Worm (Caenorhabditis elegans) whole organism, L1 larva: ENCODE data around the gene C24H10.3.

Experiments
- C16A3.4 ChIP-seq: fragments of 150-350 bp; optimal IDR thresholded peaks from 2 replicates; lab custom pipeline; 2014; ENCODE audit warnings: missing biosample characterization, missing genetic modification characterization
- ama-1 ChIP-seq: fragments of 150-350 bp; optimal IDR thresholded peaks from 2 replicates; lab custom pipeline; 2014
- ceh-63 ChIP-seq: fragments of 200-800 bp; sonication (Bioruptor generic); optimal IDR thresholded peaks from 2 replicates; lab custom pipeline; 2018; ENCODE audit warnings: mild to moderate bottlenecking, missing genetic modification characterization, missing compliant biosample characterization
- ceh-8 ChIP-seq: fragments of 200-800 bp; sonication (Bioruptor generic); optimal IDR thresholded peaks from 2 replicates; lab custom pipeline; 2018; ENCODE audit warnings: mild to moderate bottlenecking, missing genetic modification characterization, moderate library complexity, missing compliant biosample characterization
- ceh-82 ChIP-seq, 3 experiments: fragments of 150-350 bp in 1 of 3; sonication (generic microtip) in 2 of 3; optimal IDR thresholded peaks; 2 replicates each; lab custom pipeline; 2014 to 2017; ENCODE audit warnings: missing biosample characterization in 3 of 3, missing genetic modification characterization in 3 of 3
- ceh-90 ChIP-seq: sonication (generic microtip); optimal IDR thresholded peaks from 2 replicates; lab custom pipeline; 2016; ENCODE audit warnings: missing genetic modification characterization, missing compliant biosample characterization
- ces-1 ChIP-seq: fragments of 150-350 bp; optimal IDR thresholded peaks from 2 replicates; lab custom pipeline; 2014; ENCODE audit warnings: missing biosample characterization, missing genetic modification reagents, missing genetic modification characterization
- dpl-1 ChIP-seq, 3 experiments: fragments of 150-350 bp in 2 of 3; sonication (generic microtip) in 1 of 3; optimal IDR thresholded peaks; 2 replicates each; lab custom pipeline; 2014 to 2017; ENCODE audit warnings: missing biosample characterization in 3 of 3, missing genetic modification characterization in 3 of 3, missing genetic modification reagents in 3 of 3
- dsc-1 ChIP-seq: sonication (generic microtip); optimal IDR thresholded peaks from 2 replicates; lab custom pipeline; 2016; ENCODE audit warnings: mild to moderate bottlenecking, missing genetic modification characterization, missing compliant biosample characterization
- egl-27 ChIP-seq, 2 experiments: fragments of 150-350 bp in 1 of 2; sonication (generic microtip); optimal IDR thresholded peaks; 3 replicates each; lab custom pipeline; 2017 to 2018; ENCODE audit warnings: missing biosample characterization in 2 of 2, missing genetic modification characterization in 2 of 2, missing genetic modification reagents in 2 of 2
- fkh-4 ChIP-seq: sonication (generic microtip); optimal IDR thresholded peaks from 2 replicates; lab custom pipeline; 2016; ENCODE audit warnings: missing compliant biosample characterization, missing genetic modification characterization, borderline replicate concordance
- fos-1 ChIP-seq: fragments of 150-350 bp; optimal IDR thresholded peaks from 2 replicates; lab custom pipeline; 2014; ENCODE audit warnings: missing biosample characterization, missing genetic modification characterization
- hlh-17 ChIP-seq: fragments of 200-800 bp; sonication (Bioruptor generic); optimal IDR thresholded peaks from 2 replicates; lab custom pipeline; 2018; ENCODE audit warnings: missing genetic modification characterization, mild to moderate bottlenecking, missing compliant biosample characterization, moderate library complexity, borderline replicate concordance
- hlh-4 ChIP-seq: sonication (generic microtip); optimal IDR thresholded peaks from 2 replicates; lab custom pipeline; 2016; ENCODE audit warnings: mild to moderate bottlenecking, missing genetic modification characterization, missing compliant biosample characterization
- hpl-2 ChIP-seq: fragments of 150-350 bp; optimal IDR thresholded peaks from 2 replicates; lab custom pipeline; 2014; ENCODE audit warnings: missing biosample characterization, missing genetic modification reagents, missing genetic modification characterization
- irx-1 ChIP-seq: sonication (generic microtip); optimal IDR thresholded peaks from 2 replicates; lab custom pipeline; 2016; ENCODE audit warnings: missing genetic modification characterization, missing compliant biosample characterization
- lin-14 ChIP-seq: fragments of 200-800 bp; sonication (Bioruptor generic); optimal IDR thresholded peaks from 2 replicates; lab custom pipeline; 2018; ENCODE audit warnings: mild to moderate bottlenecking, missing genetic modification characterization, moderate library complexity, missing compliant biosample characterization
- lin-15B ChIP-seq: fragments of 150-350 bp; sonication (generic microtip); optimal IDR thresholded peaks from 3 replicates; lab custom pipeline; 2014; ENCODE audit warnings: missing biosample characterization, missing genetic modification characterization
- lin-35 ChIP-seq, 2 experiments: fragments of 150-350 bp; optimal IDR thresholded peaks; 2 replicates each; lab custom pipeline; 2014; ENCODE audit warnings: missing biosample characterization in 2 of 2, missing genetic modification characterization in 2 of 2, missing genetic modification reagents in 2 of 2
- lir-3 ChIP-seq: sonication (generic microtip); optimal IDR thresholded peaks from 2 replicates; lab custom pipeline; 2016; ENCODE audit warnings: mild to moderate bottlenecking, missing genetic modification characterization, moderate library complexity, missing compliant biosample characterization; ENCODE audit not compliant: poor library complexity
- lsy-2 ChIP-seq, 2 experiments: fragments of 150-350 bp; optimal IDR thresholded peaks; 2 replicates each; lab custom pipeline; 2014; ENCODE audit warnings: missing biosample characterization in 2 of 2, missing genetic modification characterization in 2 of 2
- mab-9 ChIP-seq: fragments of 200-800 bp; sonication (Bioruptor generic); IDR thresholded peaks from 2 replicates; pipeline ENCODE4 v1.3.6; 2022; ENCODE audit warnings: missing genetic modification reagents, missing genetic modification characterization, missing compliant biosample characterization
- mep-1 ChIP-seq: fragments of 150-350 bp; optimal IDR thresholded peaks from 2 replicates; lab custom pipeline; 2014; ENCODE audit warnings: missing biosample characterization, missing genetic modification characterization
- nhr-11 ChIP-seq: fragments of 150-350 bp; optimal IDR thresholded peaks from 2 replicates; lab custom pipeline; 2014; ENCODE audit warnings: missing biosample characterization, missing genetic modification characterization
- nhr-12 ChIP-seq: sonication (generic microtip); optimal IDR thresholded peaks from 2 replicates; lab custom pipeline; 2017; ENCODE audit warnings: missing biosample characterization, missing genetic modification characterization
- nhr-20 ChIP-seq: sonication (generic microtip); optimal IDR thresholded peaks from 2 replicates; lab custom pipeline; 2016; ENCODE audit warnings: mild to moderate bottlenecking, missing genetic modification characterization, missing compliant biosample characterization
- nhr-47 ChIP-seq: sonication (generic microtip); optimal IDR thresholded peaks from 2 replicates; lab custom pipeline; 2016; ENCODE audit warnings: mild to moderate bottlenecking, missing genetic modification characterization, moderate library complexity, missing compliant biosample characterization
- nhr-71 ChIP-seq: sonication (generic microtip); optimal IDR thresholded peaks from 2 replicates; lab custom pipeline; 2016; ENCODE audit warnings: mild to moderate bottlenecking, missing genetic modification characterization, moderate library complexity, missing compliant biosample characterization
- nhr-76 ChIP-seq: sonication (generic microtip); optimal IDR thresholded peaks from 2 replicates; lab custom pipeline; 2017; ENCODE audit warnings: missing biosample characterization, missing genetic modification characterization
- nhr-77 ChIP-seq: fragments of 150-350 bp; optimal IDR thresholded peaks from 2 replicates; lab custom pipeline; 2014; ENCODE audit warnings: missing biosample characterization, missing genetic modification characterization
- nhr-90 ChIP-seq: sonication (generic microtip); optimal IDR thresholded peaks from 2 replicates; lab custom pipeline; 2016; ENCODE audit warnings: mild to moderate bottlenecking, missing genetic modification characterization, missing compliant biosample characterization; ENCODE audit not compliant: poor library complexity
- rnt-1 ChIP-seq: sonication (generic microtip); optimal IDR thresholded peaks from 2 replicates; lab custom pipeline; 2016; ENCODE audit warnings: mild to moderate bottlenecking, missing genetic modification characterization, moderate library complexity, missing compliant biosample characterization
- skn-1 ChIP-seq: fragments of 150-350 bp; optimal IDR thresholded peaks from 2 replicates; lab custom pipeline; 2014; ENCODE audit warnings: missing biosample characterization, missing genetic modification characterization
- snpc-4 ChIP-seq: fragments of 150-350 bp; optimal IDR thresholded peaks from 2 replicates; lab custom pipeline; 2014; ENCODE audit warnings: missing biosample characterization, missing genetic modification characterization
- sox-4 ChIP-seq: sonication (generic microtip); optimal IDR thresholded peaks from 2 replicates; lab custom pipeline; 2016; ENCODE audit warnings: missing genetic modification characterization, missing compliant biosample characterization
- sptf-1 ChIP-seq: fragments of 150-350 bp; optimal IDR thresholded peaks from 2 replicates; lab custom pipeline; 2014; ENCODE audit warnings: missing biosample characterization, missing genetic modification characterization
- sup-37 ChIP-seq: fragments of 200-800 bp; sonication (Bioruptor generic); optimal IDR thresholded peaks from 2 replicates; lab custom pipeline; 2018; ENCODE audit warnings: mild to moderate bottlenecking, missing genetic modification characterization, missing compliant biosample characterization
- swsn-7 ChIP-seq: sonication (generic microtip); optimal IDR thresholded peaks from 2 replicates; lab custom pipeline; 2016; ENCODE audit warnings: missing genetic modification characterization, missing compliant biosample characterization
- tbx-2 ChIP-seq: sonication (generic microtip); optimal IDR thresholded peaks from 2 replicates; lab custom pipeline; 2016; ENCODE audit warnings: missing genetic modification characterization, missing compliant biosample characterization
- unc-86 ChIP-seq: sonication (generic microtip); optimal IDR thresholded peaks from 2 replicates; lab custom pipeline; 2016; ENCODE audit warnings: missing genetic modification characterization, missing compliant biosample characterization
- unc-98 ChIP-seq: fragments of 200-800 bp; sonication (Bioruptor generic); IDR thresholded peaks from 2 replicates; pipeline ENCODE4 v1.3.6; 2022; ENCODE audit warnings: missing genetic modification characterization, missing compliant biosample characterization
- xbp-1 ChIP-seq: sonication (generic microtip); optimal IDR thresholded peaks from 2 replicates; lab custom pipeline; 2016; ENCODE audit warnings: missing genetic modification characterization, missing compliant biosample characterization
- zip-4 ChIP-seq: fragments of 200-800 bp; sonication (Bioruptor generic); optimal IDR thresholded peaks from 2 replicates; lab custom pipeline; 2018; ENCODE audit warnings: mild to moderate bottlenecking, missing genetic modification characterization, moderate library complexity, missing compliant biosample characterization
- ztf-4 ChIP-seq: fragments of 150-350 bp; optimal IDR thresholded peaks from 2 replicates; lab custom pipeline; 2014; ENCODE audit warnings: missing biosample characterization, missing genetic modification characterization

The C24H10.3 gene

ce11 chrX:5086212-5086611, 25.4 kb downstream of the C24H10.3 start:
- TF ChIP-seq ces-1 (GFP tag; lab: Kevin White, UChicago) (no peak), nhr-11 (no peak), unc-98 (GFP tag; lab: Robert Waterston, UW) (no peak), C16A3.4 (tag; lab: Kevin White, UChicago) (no peak), mep-1 (tag; lab: Kevin White, UChicago) (no peak), lin-35 (GFP tag; optimal IDR thresholded peaks at IDR 0.05; lab: Kevin White, UChicago) (peak in 1 of 2 experiments; percentile 4), lin-14 (GFP tag; lab: Kevin White, UChicago) (peak; percentile 49), egl-27 (tag; optimal IDR thresholded peaks at IDR 0.05; lab: Kevin White, UChicago) (no peak), nhr-90 (no peak), ztf-4 (tag; lab: Kevin White, UChicago) (no peak), hlh-17 (GFP tag; lab: Kevin White, UChicago) (no peak), lsy-2 (tag; optimal IDR thresholded peaks at IDR 0.05; lab: Kevin White, UChicago) (peak in 1 of 2 experiments; percentile 21), dsc-1 (tag; lab: Kevin White, UChicago) (no peak), lin-15B (tag; lab: Kevin White, UChicago) (no peak), dpl-1 (GFP tag; optimal IDR thresholded peaks at IDR 0.05; lab: Kevin White, UChicago) (no peak), rnt-1 (tag; lab: Kevin White, UChicago) (peak; percentile 6), ama-1 (lab: Kevin White, UChicago) (no peak), ceh-63 (GFP tag; lab: Kevin White, UChicago) (no peak), swsn-7 (peak; percentile 12), nhr-12 (tag; lab: Kevin White, UChicago) (no peak), skn-1 (tag; lab: Kevin White, UChicago) (no peak), mab-9 (GFP tag; lab: Robert Waterston, UW) (no peak), zip-4 (GFP tag; lab: Kevin White, UChicago) (no peak)
- TF ChIP-seq, all 84 proteins: peak for 5

- TF ChIP-seq ceh-90 (tag; lab: Kevin White, UChicago) (no peak), irx-1 (tag; lab: Kevin White, UChicago) (no peak), ceh-8 (no peak), lin-14 (GFP tag; lab: Kevin White, UChicago) (no peak), lin-35 (GFP tag; optimal IDR thresholded peaks at IDR 0.05; lab: Kevin White, UChicago) (peak in 1 of 2 experiments; percentile 15), lsy-2 (tag; optimal IDR thresholded peaks at IDR 0.05; lab: Kevin White, UChicago) (no peak), nhr-71 (no peak)
Observed at ce11 chrX:5087366-5087891, 26.6 kb downstream of the C24H10.3 start, which contains the start of gene pnk-4. Gene pnk-4, plus strand, starts transcription at chrX:5087841.

- TF ChIP-seq unc-86 (no peak), fkh-4 (no peak), tbx-2 (tag; lab: Kevin White, UChicago) (no peak), rnt-1 (tag; lab: Kevin White, UChicago) (no peak), hpl-2 (GFP tag; lab: Kevin White, UChicago) (no peak), xbp-1 (no peak), ceh-90 (tag; lab: Kevin White, UChicago) (no peak), mep-1 (tag; lab: Kevin White, UChicago) (no peak), snpc-4 (tag; lab: Kevin White, UChicago) (no peak), sup-37 (GFP tag; lab: Kevin White, UChicago) (no peak)
Observed at ce11 chrX:5093997-5094396, 33.1 kb downstream of the C24H10.3 start.

- TF ChIP-seq fos-1 (tag; lab: Kevin White, UChicago) (no peak), egl-27 (tag; optimal IDR thresholded peaks at IDR 0.05; lab: Kevin White, UChicago) (no peak), swsn-7 (no peak), nhr-76 (tag; lab: Kevin White, UChicago) (no peak), hlh-4 (no peak), nhr-47 (tag; lab: Kevin White, UChicago) (no peak), nhr-20 (tag; lab: Kevin White, UChicago) (no peak), sup-37 (GFP tag; lab: Kevin White, UChicago) (no peak), sptf-1 (tag; lab: Kevin White, UChicago) (no peak), sox-4 (tag; lab: Kevin White, UChicago) (no peak), ces-1 (GFP tag; lab: Kevin White, UChicago) (no peak), nhr-77 (tag; lab: Kevin White, UChicago) (no peak), lir-3 (tag; lab: Kevin White, UChicago) (no peak), ceh-82 (tag; optimal IDR thresholded peaks at IDR 0.05; lab: Kevin White, UChicago) (no peak)
- TF ChIP-seq, all 84 proteins: peak for 0
Observed at ce11 chrX:5096967-5097366, 36.1 kb downstream of the C24H10.3 start, which contains the start of gene acn-1. Gene acn-1, minus strand, starts transcription at chrX:5097067.
